3 fruit fly cellular contexts compared by ENCODE assay signal in genomic region chr3L:18653737-18654136, dm6.
A peak's percentile ranks its signal among the peaks of the same experiment; 100 is the strongest.
TF ChIP-seq lines count a peak whose summit lies in the region.

No protein-coding gene starts in this region.

- no peak for TF ChIP-seq CTCF in whole organism, embryonic (GFP tag; optimal IDR thresholded peaks at IDR 0.05; lab: Kevin White, UChicago)

TF ChIP-seq in whole organism, adult, 20 proteins besides CTCF, POLR2A, EP300 and RAD21:
- TF ChIP-seq kay (GFP tag; lab: Kevin White, UChicago; ENCODE audit: borderline replicate concordance) (peak; percentile 49), CG14711 (tag; optimal IDR thresholded peaks at IDR 0.05; lab: Kevin White, UChicago) (no peak), CG11617 (GFP tag; optimal IDR thresholded peaks at IDR 0.05; lab: Kevin White, UChicago) (no peak), Crg-1 (GFP tag; optimal IDR thresholded peaks at IDR 0.05; lab: Kevin White, UChicago) (no peak)

TF ChIP-seq in whole organism, embryonic, 481 proteins besides CTCF, POLR2A, EP300 and RAD21:
- TF ChIP-seq sens (GFP tag; lab: Kevin White, UChicago) (peak; percentile 75), crol (GFP tag; IDR thresholded peaks at IDR 0.05; lab: Robert Waterston, UW) (peak; percentile 61), Doc3 (GFP tag; IDR thresholded peaks at IDR 0.05; lab: Robert Waterston, UW; ENCODE audit: partially characterized antibody) (no peak), Hey (tag; optimal IDR thresholded peaks at IDR 0.05; lab: Kevin White, UChicago) (peak; percentile 70), CG1832 (GFP tag; optimal IDR thresholded peaks at IDR 0.05; lab: Kevin White, UChicago) (peak; percentile 37), Ets65A (GFP tag; lab: Kevin White, UChicago) (peak; percentile 54), Med (GFP tag; lab: Kevin White, UChicago) (peak; percentile 68), CG10565 (GFP tag; optimal IDR thresholded peaks at IDR 0.05; lab: Kevin White, UChicago) (no peak), CG7357 (GFP tag; IDR thresholded peaks at IDR 0.05; lab: Robert Waterston, UW) (0 out of 3 replicates have a peak, but pooled peaks have one; percentile 8), cas (GFP tag; IDR thresholded peaks at IDR 0.05; lab: Robert Waterston, UW) (no peak), Ada2b (GFP tag; IDR thresholded peaks at IDR 0.05; lab: Robert Waterston, UW) (0 out of 2 replicates have a peak, but pooled peaks have one; percentile 16)

TF ChIP-seq in whole organism, prepupa, 60 proteins besides CTCF, POLR2A, EP300 and RAD21:
- TF ChIP-seq fkh (GFP tag; optimal IDR thresholded peaks at IDR 0.05; lab: Kevin White, UChicago) (peak; percentile 10), Eip78C (GFP tag; lab: Kevin White, UChicago) (peak; percentile 30), Sox102F (GFP tag; optimal IDR thresholded peaks at IDR 0.05; lab: Kevin White, UChicago) (no peak)
